Worm (Caenorhabditis elegans): ENCODE data around the gene cisd-3.1.

cisd-3.1 gene

DNA sequence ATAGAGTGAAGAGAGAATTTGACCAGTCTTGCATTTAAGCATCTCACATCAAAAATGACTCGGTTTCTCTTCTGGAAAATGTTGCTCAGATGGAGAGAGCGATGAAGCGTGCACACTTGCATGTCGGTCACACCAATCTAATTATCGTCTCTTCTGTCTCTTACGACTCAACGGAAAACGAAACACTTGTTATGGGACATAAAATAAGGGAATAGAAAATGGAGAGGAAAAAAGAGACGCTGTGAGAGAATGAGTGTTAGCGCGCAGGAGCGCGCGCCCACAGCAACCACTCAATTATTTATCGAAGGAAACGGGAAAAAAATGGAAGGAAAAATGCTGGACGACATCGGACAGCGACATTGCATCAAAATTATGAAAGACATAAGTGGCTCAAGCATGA, 37.0 kb upstream of the cisd-3.1 start (continued):
- no peak for TF ChIP-seq isw-1 (GFP tag; IDR thresholded peaks at IDR 0.05)
- TF ChIP-seq snu-23 (GFP tag; optimal IDR thresholded peaks at IDR 0.05): peak; percentile 32
- no peak for TF ChIP-seq mef-2 (tag; optimal IDR thresholded peaks at IDR 0.05)
- TF ChIP-seq C04F5.9 (tag; optimal IDR thresholded peaks at IDR 0.05): no peak
- peak; percentile 1 for TF ChIP-seq nhr-237 (tag; optimal IDR thresholded peaks at IDR 0.05)
- peak; percentile 91 for TF ChIP-seq lin-14 (GFP tag; optimal IDR thresholded peaks at IDR 0.05)
- TF ChIP-seq lir-3 (tag; optimal IDR thresholded peaks at IDR 0.05; ENCODE audit: poor library complexity): no peak
- TF ChIP-seq efl-3 (GFP tag; optimal IDR thresholded peaks at IDR 0.05): no peak

DNA sequence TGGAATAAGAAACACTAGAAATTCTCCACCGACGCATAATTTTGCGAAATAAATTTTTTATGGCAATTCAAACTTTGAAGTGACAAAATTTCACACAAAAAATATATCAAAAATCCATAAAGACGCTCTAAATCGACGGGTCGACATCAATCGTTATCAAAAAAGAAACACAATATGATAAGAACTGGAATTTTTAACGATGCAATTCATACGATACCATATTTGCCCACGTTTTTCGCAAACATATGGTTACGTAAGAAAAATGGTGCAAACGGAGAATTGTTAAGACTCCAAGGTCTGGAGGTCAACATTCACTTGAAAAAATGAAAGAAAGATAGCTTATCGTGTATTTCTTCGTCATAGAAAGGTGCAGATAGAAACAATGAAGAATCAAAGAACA, 36.5 kb upstream of the cisd-3.1 start:
- TF ChIP-seq tlp-1 (tag; optimal IDR thresholded peaks at IDR 0.05) (peak; percentile 26), lin-13 (GFP tag; optimal IDR thresholded peaks at IDR 0.05) (no peak), elt-2 (tag; optimal IDR thresholded peaks at IDR 0.05) (peak; percentile 76), lin-39 (tag; optimal IDR thresholded peaks at IDR 0.05) (no peak), pqm-1 (tag; optimal IDR thresholded peaks at IDR 0.05) (peak; percentile 43), pax-3 (tag; optimal IDR thresholded peaks at IDR 0.05) (no peak)

DNA sequence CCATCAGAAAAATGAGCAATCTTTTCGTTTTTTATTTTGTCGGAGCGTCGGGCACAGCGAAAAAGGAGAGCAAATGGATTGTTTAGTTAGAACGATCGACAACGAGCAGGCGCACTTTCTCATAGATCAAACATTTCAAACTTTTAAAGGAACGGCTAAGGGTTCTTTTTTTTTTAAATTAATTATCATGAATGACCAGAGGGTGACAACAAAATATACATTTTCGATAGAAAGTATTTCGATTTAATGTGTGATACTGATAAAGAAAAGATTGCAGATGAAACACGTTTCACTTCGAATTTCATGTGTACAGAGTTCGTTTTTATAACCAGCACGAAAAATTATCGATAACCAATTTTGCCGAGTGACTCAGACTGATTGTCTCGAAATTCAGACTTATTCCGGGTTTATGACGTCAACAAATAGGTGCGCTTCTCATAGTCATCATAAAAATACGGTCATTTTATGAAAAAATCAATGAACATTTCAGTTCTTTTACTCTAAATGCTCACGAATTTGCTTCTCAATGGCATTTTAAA, 36.0 kb upstream of the cisd-3.1 start:
- TF ChIP-seq nhr-47 (tag; optimal IDR thresholded peaks at IDR 0.05): no peak
- TF ChIP-seq unc-98 (GFP tag; IDR thresholded peaks at IDR 0.05): no peak
- no peak for TF ChIP-seq nhr-76 (tag; optimal IDR thresholded peaks at IDR 0.05)
- TF ChIP-seq snpc-4 (tag; optimal IDR thresholded peaks at IDR 0.05): no peak
- TF ChIP-seq F16B12.6 (tag; optimal IDR thresholded peaks at IDR 0.05): no peak
- TF ChIP-seq nhr-28 (tag; optimal IDR thresholded peaks at IDR 0.05): no peak
- no peak for TF ChIP-seq efl-1 (optimal IDR thresholded peaks at IDR 0.05)
- TF ChIP-seq efl-1 (GFP tag; optimal IDR thresholded peaks at IDR 0.05 in 1 of 2): peak in 1 of 2 experiments; percentile 61
- no peak for TF ChIP-seq pax-3 (tag; optimal IDR thresholded peaks at IDR 0.05)
- TF ChIP-seq nhr-85 (tag): peak; percentile 38

DNA sequence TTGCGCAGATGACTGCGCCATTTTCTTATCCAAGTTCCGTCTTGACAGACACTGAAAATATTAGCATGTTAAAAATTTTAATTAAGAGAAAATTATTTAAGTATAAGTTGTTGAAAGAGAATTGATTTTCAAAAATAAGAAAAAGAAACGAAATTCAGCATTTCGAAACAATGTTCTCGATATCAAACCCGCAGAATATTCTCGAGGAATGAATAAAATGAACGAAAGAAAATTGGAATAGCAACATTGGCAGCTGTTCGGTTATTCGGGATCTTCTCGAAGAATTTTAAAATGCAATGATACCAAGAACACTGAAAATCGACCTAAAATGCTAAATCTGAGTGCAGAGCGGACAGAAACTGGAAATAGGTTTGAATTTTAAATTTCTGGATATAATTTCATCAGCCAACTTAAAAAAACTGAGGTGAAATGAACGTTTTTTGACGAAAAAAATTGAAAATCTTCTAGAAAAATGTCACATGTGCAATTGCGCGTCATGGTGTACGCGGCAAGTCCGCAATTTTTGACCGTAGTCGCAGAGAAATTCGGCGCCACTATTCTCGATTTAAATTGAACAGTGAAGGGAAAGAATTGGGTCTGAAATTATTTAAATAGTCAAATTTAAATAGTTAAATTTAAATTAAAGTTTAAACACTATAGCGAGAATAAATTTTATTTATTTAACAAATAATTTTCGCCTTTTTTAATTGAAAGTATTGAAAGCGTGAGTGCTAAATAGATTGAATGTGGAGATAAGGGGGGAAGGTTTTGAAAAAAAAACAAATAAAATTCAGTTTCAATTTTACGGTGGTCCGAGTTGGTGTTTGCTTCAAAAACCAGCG, 34.4 kb upstream of the cisd-3.1 start, which contains the start of the genes cct-5 and F25F2.1:
TSS of gene cct-5 (minus strand) at position 51 of the 842 bp plus-strand sequence.
TSS of gene F25F2.1 (plus strand) at position 792 of the 842 bp plus-strand sequence.
- TF ChIP-seq elt-3 (tag; optimal IDR thresholded peaks at IDR 0.05) (peak in 1 of 6 experiments; percentile 23), unc-130 (tag; optimal IDR thresholded peaks at IDR 0.05) (peak; percentile 83), ama-1 (optimal IDR thresholded peaks at IDR 0.05) (no peak), C16A3.4 (tag; optimal IDR thresholded peaks at IDR 0.05) (peak; percentile 64), nhr-20 (tag; optimal IDR thresholded peaks at IDR 0.05) (peak; percentile 56), sptf-1 (tag; optimal IDR thresholded peaks at IDR 0.05) (no peak), nhr-71 (tag; optimal IDR thresholded peaks at IDR 0.05) (peak; percentile 64), lin-35 (GFP tag; optimal IDR thresholded peaks at IDR 0.05) (peak; percentile 89 to 93), isw-1 (GFP tag; IDR thresholded peaks at IDR 0.05) (peak; percentile 37; the same call in 1 of the 2 replicates), nhr-77 (tag; optimal IDR thresholded peaks at IDR 0.05) (no peak), unc-98 (GFP tag; IDR thresholded peaks at IDR 0.05) (no peak), mef-2 (tag; optimal IDR thresholded peaks at IDR 0.05) (no peak), nhr-84 (tag; optimal IDR thresholded peaks at IDR 0.05) (no peak), dsc-1 (tag; optimal IDR thresholded peaks at IDR 0.05) (peak; percentile 44), zag-1 (tag; optimal IDR thresholded peaks at IDR 0.05) (no peak), vab-15 (tag; optimal IDR thresholded peaks at IDR 0.05) (no peak), C04F5.9 (tag; optimal IDR thresholded peaks at IDR 0.05) (peak; percentile 1), aly-2 (tag; optimal IDR thresholded peaks at IDR 0.05) (no peak), Y116A8C.19 (tag; optimal IDR thresholded peaks at IDR 0.05; ENCODE audit: borderline replicate concordance) (no peak), efl-1 (optimal IDR thresholded peaks at IDR 0.05) (peak; percentile 58 to 80), efl-1 (GFP tag; optimal IDR thresholded peaks at IDR 0.05 in 1 of 2) (peak; percentile 89 to 98), sup-37 (GFP tag; optimal IDR thresholded peaks at IDR 0.05) (no peak), unc-86 (tag; optimal IDR thresholded peaks at IDR 0.05) (no peak), lin-15B (tag; optimal IDR thresholded peaks at IDR 0.05) (no peak), irx-1 (tag; optimal IDR thresholded peaks at IDR 0.05) (no peak), blmp-1 (tag; optimal IDR thresholded peaks at IDR 0.05) (peak; percentile 57), pqm-1 (tag; optimal IDR thresholded peaks at IDR 0.05) (no peak), lin-13 (GFP tag; optimal IDR thresholded peaks at IDR 0.05) (peak; percentile 40), nhr-11 (tag; optimal IDR thresholded peaks at IDR 0.05) (no peak), xbp-1 (tag; optimal IDR thresholded peaks at IDR 0.05) (peak; percentile 39), tlp-1 (tag; optimal IDR thresholded peaks at IDR 0.05) (no peak), jun-1 (tag; optimal IDR thresholded peaks at IDR 0.05) (no peak), F16B12.6 (tag; optimal IDR thresholded peaks at IDR 0.05) (peak; percentile 94)

Measured in whole organism, L1 larva.